Worm (Caenorhabditis elegans): Measurements from ENCODE around the gene nprl-2.

The nprl-2 gene

ce11 chrIV:7521591-7521990 is 35.0 kb upstream of the nprl-2 start:
- TF ChIP-seq T22C8.4 (GFP tag; IDR thresholded peaks at IDR 0.05) = no peak
- TF ChIP-seq flt-1 (GFP tag; IDR thresholded peaks at IDR 0.05) = no peak
- no peak for TF ChIP-seq tab-1 (GFP tag; IDR thresholded peaks at IDR 0.05)
- TF ChIP-seq ztf-29 (GFP tag; IDR thresholded peaks at IDR 0.05) = no peak
- no peak for TF ChIP-seq med-1 (GFP tag; optimal IDR thresholded peaks at IDR 0.05; ENCODE audit: insufficient read depth)
- TF ChIP-seq ref-1 (GFP tag; conservative IDR thresholded peaks at IDR 0.05) = no peak
- TF ChIP-seq ztf-23 (GFP tag; IDR thresholded peaks at IDR 0.05) = no peak
- no peak for TF ChIP-seq cog-1 (tag; optimal IDR thresholded peaks at IDR 0.05)
- no peak for TF ChIP-seq klf-2 (GFP tag; conservative IDR thresholded peaks at IDR 0.05)

- TF ChIP-seq ztf-29 (GFP tag; IDR thresholded peaks at IDR 0.05) = no peak
- TF ChIP-seq tab-1 (GFP tag; IDR thresholded peaks at IDR 0.05) = no peak
- TF ChIP-seq ztf-23 (GFP tag; IDR thresholded peaks at IDR 0.05) = no peak
- no peak for TF ChIP-seq flt-1 (GFP tag; IDR thresholded peaks at IDR 0.05)
- TF ChIP-seq klf-2 (GFP tag; conservative IDR thresholded peaks at IDR 0.05) = no peak
- TF ChIP-seq T22C8.4 (GFP tag; IDR thresholded peaks at IDR 0.05) = no peak
- TF ChIP-seq ref-1 (GFP tag; conservative IDR thresholded peaks at IDR 0.05) = no peak
- TF ChIP-seq med-1 (GFP tag; optimal IDR thresholded peaks at IDR 0.05; ENCODE audit: insufficient read depth) = no peak
- TF ChIP-seq cog-1 (tag; optimal IDR thresholded peaks at IDR 0.05) = no peak
These were observed 32.9 kb upstream of the nprl-2 start for ce11 chrIV:7523744-7524143.

DNA sequence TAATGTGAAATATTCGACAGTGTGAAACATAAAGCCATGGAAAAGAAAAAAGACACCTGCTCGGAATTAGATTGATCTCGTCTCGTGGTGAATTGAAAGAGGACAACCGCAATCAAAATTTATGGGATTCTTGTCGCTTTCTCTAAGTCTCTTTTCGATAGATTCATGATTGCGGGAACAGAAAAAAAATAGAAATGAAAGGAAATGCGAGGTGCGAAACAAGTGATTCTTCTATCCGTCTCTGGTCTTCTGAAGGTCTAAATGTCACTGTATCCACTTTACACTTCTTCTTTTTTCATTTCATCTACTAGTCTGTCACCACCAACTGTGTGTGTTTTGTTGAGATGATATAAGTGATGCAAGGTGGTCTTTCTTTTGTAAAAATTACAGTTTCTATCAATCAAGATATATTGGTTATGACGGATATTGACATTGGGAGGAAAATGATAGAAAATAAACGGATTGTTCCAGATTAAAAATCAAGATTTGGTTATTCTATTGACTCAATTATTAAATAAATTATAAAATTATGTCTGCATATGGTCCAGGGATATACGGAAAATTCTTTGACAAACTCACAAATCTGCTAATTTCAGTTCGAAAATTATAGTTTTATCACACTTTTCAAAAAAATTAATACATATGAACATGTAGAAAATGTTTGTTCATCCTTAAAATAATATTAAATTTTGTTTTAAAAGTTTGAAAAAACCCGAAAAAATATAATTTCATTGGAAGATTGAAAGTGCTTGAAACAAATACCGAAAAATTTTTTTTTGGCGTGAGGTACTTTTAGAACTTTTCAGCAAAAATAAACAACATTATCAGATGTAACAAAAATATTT is 26.2 kb upstream of the nprl-2 start:
- TF ChIP-seq ztf-29 (GFP tag; IDR thresholded peaks at IDR 0.05) (no peak), ref-1 (GFP tag; conservative IDR thresholded peaks at IDR 0.05) (no peak), cog-1 (tag; optimal IDR thresholded peaks at IDR 0.05) (no peak), T22C8.4 (GFP tag; IDR thresholded peaks at IDR 0.05) (no peak), tab-1 (GFP tag; IDR thresholded peaks at IDR 0.05) (no peak), med-1 (GFP tag; optimal IDR thresholded peaks at IDR 0.05; ENCODE audit: insufficient read depth) (no peak), flt-1 (GFP tag; IDR thresholded peaks at IDR 0.05) (no peak), klf-2 (GFP tag; conservative IDR thresholded peaks at IDR 0.05) (no peak), ztf-23 (GFP tag; IDR thresholded peaks at IDR 0.05) (no peak)

ce11 chrIV:7532360-7532759 is 24.3 kb upstream of the nprl-2 start, which contains the start of gene R05G6.1:
Gene R05G6.1 (plus strand): TSS chrIV:7532660.
- TF ChIP-seq ztf-23 (GFP tag; IDR thresholded peaks at IDR 0.05) (no peak), ztf-29 (GFP tag; IDR thresholded peaks at IDR 0.05) (no peak)

- no peak for TF ChIP-seq klf-2 (GFP tag; conservative IDR thresholded peaks at IDR 0.05)
- no peak for TF ChIP-seq cog-1 (tag; optimal IDR thresholded peaks at IDR 0.05)
- TF ChIP-seq ztf-23 (GFP tag; IDR thresholded peaks at IDR 0.05) = no peak
- TF ChIP-seq med-1 (GFP tag; optimal IDR thresholded peaks at IDR 0.05; ENCODE audit: insufficient read depth) = no peak
- no peak for TF ChIP-seq ztf-29 (GFP tag; IDR thresholded peaks at IDR 0.05)
- no peak for TF ChIP-seq flt-1 (GFP tag; IDR thresholded peaks at IDR 0.05)
These were observed 14.1 kb upstream of the nprl-2 start, which contains the start of gene R05G6.10 for ce11 chrIV:7542485-7543001. Gene R05G6.10 (minus strand): TSS chrIV:7542535.

- TF ChIP-seq ztf-29 (GFP tag; IDR thresholded peaks at IDR 0.05) (no peak), ref-1 (GFP tag; conservative IDR thresholded peaks at IDR 0.05) (no peak), klf-2 (GFP tag; conservative IDR thresholded peaks at IDR 0.05) (no peak), cog-1 (tag; optimal IDR thresholded peaks at IDR 0.05) (no peak), ztf-23 (GFP tag; IDR thresholded peaks at IDR 0.05) (no peak), flt-1 (GFP tag; IDR thresholded peaks at IDR 0.05) (no peak), tab-1 (GFP tag; IDR thresholded peaks at IDR 0.05) (no peak), med-1 (GFP tag; optimal IDR thresholded peaks at IDR 0.05; ENCODE audit: insufficient read depth) (no peak), T22C8.4 (GFP tag; IDR thresholded peaks at IDR 0.05) (no peak)
These were observed 13.0 kb upstream of the nprl-2 start for ce11 chrIV:7543662-7544061.

ce11 chrIV:7547843-7548578 is 8.6 kb upstream of the nprl-2 start, which contains the start of the genes cdd-2 and oef-1:
Gene cdd-2 (minus strand): TSS chrIV:7547893.
Gene oef-1 (plus strand): TSS chrIV:7548417.
- TF ChIP-seq ref-1 (GFP tag; conservative IDR thresholded peaks at IDR 0.05) = no peak
- no peak for TF ChIP-seq flt-1 (GFP tag; IDR thresholded peaks at IDR 0.05)
- no peak for TF ChIP-seq cog-1 (tag; optimal IDR thresholded peaks at IDR 0.05)
- no peak for TF ChIP-seq klf-2 (GFP tag; conservative IDR thresholded peaks at IDR 0.05)
- TF ChIP-seq tab-1 (GFP tag; IDR thresholded peaks at IDR 0.05) = no peak
- no peak for TF ChIP-seq ztf-29 (GFP tag; IDR thresholded peaks at IDR 0.05)

DNA sequence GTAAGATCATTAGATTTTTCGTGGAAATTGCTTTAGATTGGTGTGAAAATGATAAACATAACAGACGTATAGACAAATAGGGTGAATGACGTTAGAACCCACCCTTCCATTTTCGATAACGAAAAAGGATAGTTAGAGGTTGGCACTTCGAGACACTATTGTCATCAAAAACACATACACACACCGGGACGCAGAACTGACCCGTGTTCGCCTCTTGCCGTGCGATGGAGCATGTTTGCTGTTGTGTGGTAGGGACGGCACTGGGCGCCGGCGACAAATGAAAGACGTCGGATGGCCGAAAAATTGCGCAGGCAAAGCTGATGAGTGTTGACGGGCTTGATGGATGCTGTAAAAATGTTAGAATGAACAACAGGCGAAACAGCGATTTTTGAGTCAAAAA is 6.8 kb upstream of the nprl-2 start:
- TF ChIP-seq klf-2 (GFP tag; conservative IDR thresholded peaks at IDR 0.05) (no peak), med-1 (GFP tag; optimal IDR thresholded peaks at IDR 0.05; ENCODE audit: insufficient read depth) (no peak), tab-1 (GFP tag; IDR thresholded peaks at IDR 0.05) (no peak), ztf-23 (GFP tag; IDR thresholded peaks at IDR 0.05) (no peak), T22C8.4 (GFP tag; IDR thresholded peaks at IDR 0.05) (no peak), ref-1 (GFP tag; conservative IDR thresholded peaks at IDR 0.05) (no peak), ztf-29 (GFP tag; IDR thresholded peaks at IDR 0.05) (no peak), flt-1 (GFP tag; IDR thresholded peaks at IDR 0.05) (no peak), cog-1 (tag; optimal IDR thresholded peaks at IDR 0.05) (no peak)

DNA sequence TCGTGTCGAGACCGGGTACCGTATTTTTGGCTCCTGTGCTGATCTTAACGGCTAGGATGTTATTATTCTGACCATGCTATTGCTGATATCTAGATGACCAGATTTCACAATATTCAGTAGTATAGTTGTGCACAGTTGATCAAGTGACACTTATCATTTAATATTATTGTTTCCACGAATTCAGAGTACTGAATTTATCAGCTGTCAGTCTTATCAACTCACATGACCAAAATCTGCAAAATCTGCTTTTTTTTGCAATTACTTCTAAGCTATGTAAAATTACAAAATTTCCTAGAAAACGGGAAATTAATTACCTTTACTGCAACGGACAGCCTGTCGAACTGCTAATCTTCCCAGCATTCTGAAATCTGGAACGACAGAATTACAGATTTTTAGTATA is 6.2 kb upstream of the nprl-2 start, which contains the start of gene pam-1:
pam-1 (minus strand) TSS at position 368 of the 400 bp plus-strand sequence.
- TF ChIP-seq klf-2 (GFP tag; conservative IDR thresholded peaks at IDR 0.05) = no peak
- TF ChIP-seq T22C8.4 (GFP tag; IDR thresholded peaks at IDR 0.05) = no peak
- no peak for TF ChIP-seq ztf-29 (GFP tag; IDR thresholded peaks at IDR 0.05)

Measured in whole organism, midembryonic.